Worm (Caenorhabditis elegans) whole organism, L2 larva: ENCODE data around the gene ZC132.3.
A peak's percentile ranks its signal among the peaks of the same experiment; 100 is the strongest.

ENCODE experiments used
- R02D3.7 ChIP-seq: fragments of 150-350 bp; optimal IDR thresholded peaks from 2 replicates; lab custom pipeline; 2014; ENCODE audit warnings: missing biosample characterization, missing genetic modification characterization
- Y55F3AM.14 ChIP-seq: fragments of 200-800 bp; sonication (Bioruptor generic); optimal IDR thresholded peaks from 2 replicates; lab custom pipeline; 2018; ENCODE audit warnings: mild to moderate bottlenecking, missing genetic modification characterization, missing compliant biosample characterization
- ZK546.5 ChIP-seq: sonication (generic microtip); optimal IDR thresholded peaks from 2 replicates; lab custom pipeline; 2017; ENCODE audit warnings: missing biosample characterization, missing genetic modification characterization
- ama-1 ChIP-seq: fragments of 150-350 bp; optimal IDR thresholded peaks from 2 replicates; lab custom pipeline; 2018; ENCODE audit warnings: inconsistent platforms
- blmp-1 ChIP-seq: sonication (generic microtip); optimal IDR thresholded peaks from 2 replicates; lab custom pipeline; 2017; ENCODE audit warnings: missing genetic modification characterization, mild to moderate bottlenecking, missing compliant biosample characterization, antibody characterized with exemption, moderate library complexity; ENCODE audit not compliant: insufficient read depth
- ceh-16 ChIP-seq: fragments of 150-350 bp; optimal IDR thresholded peaks from 2 replicates; lab custom pipeline; 2014; ENCODE audit warnings: missing biosample characterization, missing genetic modification characterization
- ceh-82 ChIP-seq: fragments of 150-350 bp; optimal IDR thresholded peaks from 2 replicates; lab custom pipeline; 2014; ENCODE audit warnings: missing biosample characterization, missing genetic modification characterization
- dmd-4 ChIP-seq: sonication (generic microtip); optimal IDR thresholded peaks from 2 replicates; lab custom pipeline; 2017; ENCODE audit warnings: missing biosample characterization, missing genetic modification characterization
- egl-27 ChIP-seq: sonication (generic microtip); optimal IDR thresholded peaks from 3 replicates; lab custom pipeline; 2017; ENCODE audit warnings: missing biosample characterization, missing genetic modification reagents, missing genetic modification characterization
- elt-1 ChIP-seq: fragments of 150-350 bp; optimal IDR thresholded peaks from 2 replicates; lab custom pipeline; 2014; ENCODE audit warnings: missing biosample characterization, missing genetic modification characterization
- elt-3 ChIP-seq: sonication (generic microtip); optimal IDR thresholded peaks from 2 replicates; lab custom pipeline; 2017; ENCODE audit warnings: missing biosample characterization, missing genetic modification characterization
- fos-1 ChIP-seq: fragments of 150-350 bp; optimal IDR thresholded peaks from 2 replicates; lab custom pipeline; 2014; ENCODE audit warnings: missing biosample characterization, missing genetic modification characterization
- gmeb-1 ChIP-seq: fragments of 150-350 bp; optimal IDR thresholded peaks from 2 replicates; lab custom pipeline; 2014; ENCODE audit warnings: missing biosample characterization, missing genetic modification characterization
- lin-13 ChIP-seq: fragments of 150-350 bp; optimal IDR thresholded peaks from 2 replicates; lab custom pipeline; 2014; ENCODE audit warnings: missing biosample characterization, missing genetic modification reagents, missing genetic modification characterization
- lin-39 ChIP-seq: fragments of 150-350 bp; optimal IDR thresholded peaks from 2 replicates; lab custom pipeline; 2014; ENCODE audit warnings: missing biosample characterization, missing genetic modification reagents, missing genetic modification characterization
- mab-5 ChIP-seq: fragments of 150-350 bp; optimal IDR thresholded peaks from 2 replicates; lab custom pipeline; 2014; ENCODE audit warnings: missing biosample characterization, missing genetic modification characterization
- nhr-10 ChIP-seq: sonication (generic microtip); optimal IDR thresholded peaks from 2 replicates; lab custom pipeline; 2017; ENCODE audit warnings: missing biosample characterization, missing genetic modification characterization
- nhr-129 ChIP-seq: fragments of 150-350 bp; optimal IDR thresholded peaks from 2 replicates; lab custom pipeline; 2014; ENCODE audit warnings: missing biosample characterization, missing genetic modification characterization
- nhr-21 ChIP-seq: fragments of 150-350 bp; optimal IDR thresholded peaks from 2 replicates; lab custom pipeline; 2014; ENCODE audit warnings: missing biosample characterization, missing genetic modification characterization
- nhr-237 ChIP-seq: fragments of 150-350 bp; optimal IDR thresholded peaks from 2 replicates; lab custom pipeline; 2014; ENCODE audit warnings: missing biosample characterization, missing genetic modification characterization
- nhr-6 ChIP-seq: fragments of 150-350 bp; optimal IDR thresholded peaks from 2 replicates; lab custom pipeline; 2014; ENCODE audit warnings: missing biosample characterization, missing genetic modification characterization
- nhr-77 ChIP-seq: fragments of 150-350 bp; optimal IDR thresholded peaks from 2 replicates; lab custom pipeline; 2014; ENCODE audit warnings: missing biosample characterization, missing genetic modification characterization
- peb-1 ChIP-seq: fragments of 150-350 bp; optimal IDR thresholded peaks from 2 replicates; lab custom pipeline; 2014; ENCODE audit warnings: missing biosample characterization, missing genetic modification characterization
- sem-4 ChIP-seq: fragments of 150-350 bp; optimal IDR thresholded peaks from 2 replicates; lab custom pipeline; 2014; ENCODE audit warnings: missing biosample characterization, missing genetic modification reagents, missing genetic modification characterization
- sma-3 ChIP-seq: sonication (generic microtip); optimal IDR thresholded peaks from 2 replicates; lab custom pipeline; 2016; ENCODE audit warnings: missing genetic modification reagents, missing genetic modification characterization, missing compliant biosample characterization
- sma-9 ChIP-seq, 2 experiments: fragments of 150-350 bp in 1 of 2; sonication (generic microtip) in 1 of 2; optimal IDR thresholded peaks; 2 replicates each; lab custom pipeline; 2014 to 2016; ENCODE audit warnings: missing genetic modification characterization in 2 of 2, mild to moderate bottlenecking in 1 of 2, missing biosample characterization in 1 of 2, missing compliant biosample characterization in 1 of 2, missing genetic modification reagents in 1 of 2, moderate library complexity in 1 of 2
- snpc-4 ChIP-seq: fragments of 150-350 bp; optimal IDR thresholded peaks from 2 replicates; lab custom pipeline; 2014; ENCODE audit warnings: missing biosample characterization, missing genetic modification characterization
- unc-39 ChIP-seq: fragments of 150-350 bp; optimal IDR thresholded peaks from 2 replicates; lab custom pipeline; 2014; ENCODE audit warnings: missing biosample characterization, missing genetic modification characterization
- unc-55 ChIP-seq: fragments of 150-350 bp; sonication (generic microtip); optimal IDR thresholded peaks from 3 replicates; lab custom pipeline; 2014; ENCODE audit warnings: missing biosample characterization, missing genetic modification reagents, missing genetic modification characterization
- unc-62 ChIP-seq: fragments of 150-350 bp; optimal IDR thresholded peaks from 2 replicates; lab custom pipeline; 2014; ENCODE audit warnings: missing biosample characterization, missing genetic modification reagents, missing genetic modification characterization
- zag-1 ChIP-seq: fragments of 150-350 bp; optimal IDR thresholded peaks from 2 replicates; lab custom pipeline; 2014; ENCODE audit warnings: missing biosample characterization, missing genetic modification characterization
- ztf-1 ChIP-seq: fragments of 200-800 bp; sonication (Bioruptor generic); conservative IDR thresholded peaks from 2 replicates; pipeline ENCODE4 v1.3.6; 2022; ENCODE audit warnings: missing genetic modification characterization, missing compliant biosample characterization
- ztf-11 ChIP-seq: sonication (generic microtip); optimal IDR thresholded peaks from 2 replicates; lab custom pipeline; 2017; ENCODE audit warnings: missing biosample characterization, missing genetic modification characterization
- ztf-4 ChIP-seq: fragments of 150-350 bp; optimal IDR thresholded peaks from 2 replicates; lab custom pipeline; 2014; ENCODE audit warnings: missing biosample characterization, missing genetic modification characterization

ZC132.3 gene

DNA sequence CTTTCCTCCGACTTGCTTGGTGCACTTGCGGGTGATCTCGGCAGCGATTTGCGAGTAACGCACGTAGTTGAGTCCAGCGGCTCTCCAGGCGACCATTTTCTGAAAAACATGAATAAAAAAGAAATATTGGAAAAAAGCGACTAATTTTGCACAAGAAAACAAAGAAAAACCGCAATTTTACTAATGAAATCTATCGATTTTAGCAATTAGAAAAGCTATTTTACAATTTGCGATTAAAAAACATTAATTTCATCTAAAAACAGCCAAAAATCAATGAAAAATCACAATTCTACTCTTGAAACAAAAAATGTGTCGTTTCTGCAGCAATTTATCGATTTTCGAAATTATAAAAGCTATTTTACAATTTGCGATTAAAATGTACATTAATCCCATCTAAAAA, 46.7 kb upstream of the ZC132.3 start, which contains the start of gene hpo-18:
TSS of gene hpo-18 (minus strand) at position 101 of the 400 bp plus-strand sequence.
- TF ChIP-seq ZK546.5 (no peak), nhr-10 (tag; lab: Kevin White, UChicago) (no peak), unc-39 (tag; lab: Kevin White, UChicago) (no peak), nhr-6 (tag; lab: Kevin White, UChicago) (no peak), ztf-1 (GFP tag; lab: Robert Waterston, UW) (no peak), nhr-77 (no peak), sem-4 (tag; lab: Kevin White, UChicago) (no peak), elt-1 (tag; lab: Kevin White, UChicago) (no peak), nhr-237 (tag; lab: Kevin White, UChicago) (no peak), snpc-4 (tag; lab: Kevin White, UChicago) (no peak), dmd-4 (tag; lab: Kevin White, UChicago) (no peak), sma-3 (GFP tag; lab: Kevin White, UChicago) (no peak), ama-1 (lab: Kevin White, UChicago) (no peak), mab-5 (tag; lab: Kevin White, UChicago) (no peak)
- TF ChIP-seq, all 48 proteins: peak for 0

ce11 chrV:4345714-4346113, 46.1 kb upstream of the ZC132.3 start, which contains the start of gene figl-1:
Gene figl-1, minus strand, starts transcription at chrV:4345999.
- TF ChIP-seq sma-3 (GFP tag; lab: Kevin White, UChicago) (peak; percentile 5), ztf-4 (tag; lab: Kevin White, UChicago) (no peak), egl-27 (no peak)

- TF ChIP-seq ama-1 (lab: Kevin White, UChicago): no peak
- TF ChIP-seq sma-9 (GFP tag; optimal IDR thresholded peaks at IDR 0.05; lab: Kevin White, UChicago): no peak
- no peak for TF ChIP-seq sma-9 (tag; optimal IDR thresholded peaks at IDR 0.05; lab: Kevin White, UChicago)
- TF ChIP-seq lin-39: no peak
- no peak for TF ChIP-seq sma-3 (GFP tag; lab: Kevin White, UChicago)
- TF ChIP-seq zag-1 (tag; lab: Kevin White, UChicago): no peak
- no peak for TF ChIP-seq snpc-4 (tag; lab: Kevin White, UChicago)
- no peak for TF ChIP-seq ceh-16
- no peak for TF ChIP-seq sem-4 (tag; lab: Kevin White, UChicago)
- TF ChIP-seq gmeb-1 (tag; lab: Kevin White, UChicago): no peak
- no peak for TF ChIP-seq peb-1 (tag; lab: Kevin White, UChicago)
- no peak for TF ChIP-seq nhr-10 (tag; lab: Kevin White, UChicago)
- no peak for TF ChIP-seq elt-3 (tag; lab: Kevin White, UChicago)
- no peak for TF ChIP-seq unc-55 (GFP tag; lab: Kevin White, UChicago)
- no peak for TF ChIP-seq blmp-1
- no peak for TF ChIP-seq nhr-6 (tag; lab: Kevin White, UChicago)
- no peak for TF ChIP-seq Y55F3AM.14 (GFP tag; lab: Kevin White, UChicago)
Observed at ce11 chrV:4341736-4342135, 42.1 kb upstream of the ZC132.3 start.

ce11 chrV:4341208-4341607, 41.6 kb upstream of the ZC132.3 start, which contains the start of gene glrx-3:
Gene glrx-3, minus strand, starts transcription at chrV:4341308.
- TF ChIP-seq ztf-1 (GFP tag; lab: Robert Waterston, UW): no peak
- TF ChIP-seq nhr-10 (tag; lab: Kevin White, UChicago): no peak
- no peak for TF ChIP-seq ceh-16
- TF ChIP-seq nhr-77: no peak
- no peak for TF ChIP-seq ztf-11
- TF ChIP-seq ZK546.5: no peak
- no peak for TF ChIP-seq Y55F3AM.14 (GFP tag; lab: Kevin White, UChicago)
- TF ChIP-seq nhr-6 (tag; lab: Kevin White, UChicago): no peak
- no peak for TF ChIP-seq ztf-4 (tag; lab: Kevin White, UChicago)
- TF ChIP-seq lin-39: no peak
- no peak for TF ChIP-seq nhr-21
- no peak for TF ChIP-seq elt-1 (tag; lab: Kevin White, UChicago)
- TF ChIP-seq unc-62 (GFP tag; lab: Kevin White, UChicago): no peak
- no peak for TF ChIP-seq fos-1 (tag; lab: Kevin White, UChicago)
- no peak for TF ChIP-seq elt-3 (tag; lab: Kevin White, UChicago)

DNA sequence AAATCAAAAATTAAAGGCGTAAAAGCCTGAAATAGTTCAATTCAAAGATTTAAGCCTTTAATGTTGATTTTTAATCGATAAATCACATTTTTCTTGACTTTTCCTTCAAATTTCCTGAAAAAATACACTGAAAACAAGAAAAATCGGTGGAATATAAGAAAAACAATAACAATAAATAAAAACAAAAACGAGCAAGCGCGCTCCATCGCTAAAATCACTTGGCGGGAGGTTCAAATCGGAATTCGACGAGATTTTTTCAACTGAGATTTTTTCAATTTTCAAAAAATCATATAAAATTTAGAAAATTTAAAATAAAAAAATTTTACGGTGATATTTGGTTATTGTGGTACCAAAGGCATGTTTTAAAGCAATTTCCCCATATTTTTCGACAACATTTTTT, 39.8 kb upstream of the ZC132.3 start:
- TF ChIP-seq unc-55 (GFP tag; lab: Kevin White, UChicago) (peak; percentile 15), ama-1 (lab: Kevin White, UChicago) (no peak), sma-9 (GFP tag; optimal IDR thresholded peaks at IDR 0.05; lab: Kevin White, UChicago) (no peak), sma-9 (tag; optimal IDR thresholded peaks at IDR 0.05; lab: Kevin White, UChicago) (no peak), ceh-82 (tag; lab: Kevin White, UChicago) (no peak), lin-13 (GFP tag; lab: Kevin White, UChicago) (no peak), mab-5 (tag; lab: Kevin White, UChicago) (no peak), gmeb-1 (tag; lab: Kevin White, UChicago) (peak; percentile 71), Y55F3AM.14 (GFP tag; lab: Kevin White, UChicago) (no peak), nhr-129 (tag; lab: Kevin White, UChicago) (no peak), R02D3.7 (tag; lab: Kevin White, UChicago) (no peak)
